Worm (Caenorhabditis elegans): ENCODE data around the gene ttr-17.

Gene ttr-17

ce11 chrIV:11110995-11111619, 44.3 kb upstream of the ttr-17 start, which contains the start of gene rps-5:
TSS of gene rps-5 (minus strand) at chrIV:11111045.
- TF ChIP-seq fos-1 (tag; optimal IDR thresholded peaks at IDR 0.05), result peak; percentile 52
- TF ChIP-seq lsy-2 (tag; optimal IDR thresholded peaks at IDR 0.05), result peak; percentile 80 to 92
- peak; percentile 36 for TF ChIP-seq nhr-77 (tag; optimal IDR thresholded peaks at IDR 0.05)
- TF ChIP-seq aha-1 (tag; optimal IDR thresholded peaks at IDR 0.05), result no peak
- TF ChIP-seq efl-3 (GFP tag; optimal IDR thresholded peaks at IDR 0.05), result no peak
- no peak for TF ChIP-seq ceh-88 (GFP tag; IDR thresholded peaks at IDR 0.05)
- TF ChIP-seq ceh-90 (tag; optimal IDR thresholded peaks at IDR 0.05), result no peak
- TF ChIP-seq nhr-28 (tag; optimal IDR thresholded peaks at IDR 0.05), result no peak
- no peak for TF ChIP-seq fkh-10 (GFP tag; optimal IDR thresholded peaks at IDR 0.05)
- TF ChIP-seq egl-27 (tag; optimal IDR thresholded peaks at IDR 0.05), result no peak
- TF ChIP-seq nhr-76 (tag; optimal IDR thresholded peaks at IDR 0.05), result no peak
- TF ChIP-seq lin-13 (GFP tag; optimal IDR thresholded peaks at IDR 0.05), result peak; percentile 3
- TF ChIP-seq lin-15B (tag; optimal IDR thresholded peaks at IDR 0.05), result peak; percentile 25
- TF ChIP-seq F16B12.6 (tag; optimal IDR thresholded peaks at IDR 0.05), result no peak
- TF ChIP-seq mef-2 (tag; optimal IDR thresholded peaks at IDR 0.05), result no peak
- no peak for TF ChIP-seq Y116A8C.19 (tag; optimal IDR thresholded peaks at IDR 0.05; ENCODE audit: borderline replicate concordance)
- no peak for TF ChIP-seq unc-62 (GFP tag; optimal IDR thresholded peaks at IDR 0.05)
- no peak for TF ChIP-seq grh-1 (GFP tag; IDR thresholded peaks at IDR 0.05)
- peak; percentile 89 for TF ChIP-seq xbp-1 (tag; optimal IDR thresholded peaks at IDR 0.05)
- no peak for TF ChIP-seq ets-5 (GFP tag; IDR thresholded peaks at IDR 0.05)
- peak; percentile 59 for TF ChIP-seq nhr-20 (tag; optimal IDR thresholded peaks at IDR 0.05)
- no peak for TF ChIP-seq pag-3 (tag; optimal IDR thresholded peaks at IDR 0.05; ENCODE audit: borderline replicate concordance, insufficient read depth)
- TF ChIP-seq snu-23 (GFP tag; optimal IDR thresholded peaks at IDR 0.05), result peak; percentile 80
- peak; percentile 44 to 71 (median 59) for TF ChIP-seq ceh-82 (tag; optimal IDR thresholded peaks at IDR 0.05)
- TF ChIP-seq nhr-71 (tag; optimal IDR thresholded peaks at IDR 0.05), result peak; percentile 80
- TF ChIP-seq tlp-1 (tag; optimal IDR thresholded peaks at IDR 0.05), result no peak
- TF ChIP-seq elt-2 (tag; optimal IDR thresholded peaks at IDR 0.05), result peak; percentile 12
- TF ChIP-seq lin-35 (GFP tag; optimal IDR thresholded peaks at IDR 0.05), result peak; percentile 80 to 92
- peak; percentile 43 for TF ChIP-seq jun-1 (tag; optimal IDR thresholded peaks at IDR 0.05)
- no peak for TF ChIP-seq hlh-4 (tag; optimal IDR thresholded peaks at IDR 0.05)
- peak; percentile 64 for TF ChIP-seq mep-1 (tag; optimal IDR thresholded peaks at IDR 0.05)
- no peak for TF ChIP-seq mab-9 (GFP tag; IDR thresholded peaks at IDR 0.05)
- no peak for TF ChIP-seq sptf-1 (tag; optimal IDR thresholded peaks at IDR 0.05)
- TF ChIP-seq nhr-12 (tag; optimal IDR thresholded peaks at IDR 0.05), result no peak
- no peak for TF ChIP-seq sox-4 (tag; optimal IDR thresholded peaks at IDR 0.05)
- no peak for TF ChIP-seq ztf-4 (tag; optimal IDR thresholded peaks at IDR 0.05)
- TF ChIP-seq vab-15 (tag; optimal IDR thresholded peaks at IDR 0.05), result no peak
- TF ChIP-seq mdl-1 (tag; optimal IDR thresholded peaks at IDR 0.05), result peak in 1 of 2 experiments; percentile 50
- no peak for TF ChIP-seq ces-1 (GFP tag; optimal IDR thresholded peaks at IDR 0.05)
- no peak for TF ChIP-seq C34B4.2 (tag; optimal IDR thresholded peaks at IDR 0.05)
- peak; percentile 20 for TF ChIP-seq irx-1 (tag; optimal IDR thresholded peaks at IDR 0.05)
- TF ChIP-seq C16A3.4 (tag; optimal IDR thresholded peaks at IDR 0.05), result peak; percentile 68
- TF ChIP-seq ceh-63 (GFP tag; optimal IDR thresholded peaks at IDR 0.05), result no peak
- no peak for TF ChIP-seq C04F5.9 (tag; optimal IDR thresholded peaks at IDR 0.05)
- TF ChIP-seq sup-37 (GFP tag; optimal IDR thresholded peaks at IDR 0.05), result no peak
- TF ChIP-seq unc-130 (tag; optimal IDR thresholded peaks at IDR 0.05), result peak; percentile 34
- peak; percentile 70 for TF ChIP-seq nhr-47 (tag; optimal IDR thresholded peaks at IDR 0.05)
- TF ChIP-seq nhr-237 (tag; optimal IDR thresholded peaks at IDR 0.05), result no peak
- TF ChIP-seq nhr-90 (tag; optimal IDR thresholded peaks at IDR 0.05; ENCODE audit: poor library complexity), result peak; percentile 35
- TF ChIP-seq dpl-1 (GFP tag; optimal IDR thresholded peaks at IDR 0.05), result peak; percentile 78 to 85 (median 84)
- TF ChIP-seq hpl-2 (GFP tag; optimal IDR thresholded peaks at IDR 0.05), result no peak
- peak; percentile 54 for TF ChIP-seq blmp-1 (tag; optimal IDR thresholded peaks at IDR 0.05)
- TF ChIP-seq rnt-1 (tag; optimal IDR thresholded peaks at IDR 0.05), result peak; percentile 63

Data from whole organism, L1 larva.